Fruit fly (Drosophila melanogaster): ENCODE results near the gene Tti1.

The Tti1 gene

DNA sequence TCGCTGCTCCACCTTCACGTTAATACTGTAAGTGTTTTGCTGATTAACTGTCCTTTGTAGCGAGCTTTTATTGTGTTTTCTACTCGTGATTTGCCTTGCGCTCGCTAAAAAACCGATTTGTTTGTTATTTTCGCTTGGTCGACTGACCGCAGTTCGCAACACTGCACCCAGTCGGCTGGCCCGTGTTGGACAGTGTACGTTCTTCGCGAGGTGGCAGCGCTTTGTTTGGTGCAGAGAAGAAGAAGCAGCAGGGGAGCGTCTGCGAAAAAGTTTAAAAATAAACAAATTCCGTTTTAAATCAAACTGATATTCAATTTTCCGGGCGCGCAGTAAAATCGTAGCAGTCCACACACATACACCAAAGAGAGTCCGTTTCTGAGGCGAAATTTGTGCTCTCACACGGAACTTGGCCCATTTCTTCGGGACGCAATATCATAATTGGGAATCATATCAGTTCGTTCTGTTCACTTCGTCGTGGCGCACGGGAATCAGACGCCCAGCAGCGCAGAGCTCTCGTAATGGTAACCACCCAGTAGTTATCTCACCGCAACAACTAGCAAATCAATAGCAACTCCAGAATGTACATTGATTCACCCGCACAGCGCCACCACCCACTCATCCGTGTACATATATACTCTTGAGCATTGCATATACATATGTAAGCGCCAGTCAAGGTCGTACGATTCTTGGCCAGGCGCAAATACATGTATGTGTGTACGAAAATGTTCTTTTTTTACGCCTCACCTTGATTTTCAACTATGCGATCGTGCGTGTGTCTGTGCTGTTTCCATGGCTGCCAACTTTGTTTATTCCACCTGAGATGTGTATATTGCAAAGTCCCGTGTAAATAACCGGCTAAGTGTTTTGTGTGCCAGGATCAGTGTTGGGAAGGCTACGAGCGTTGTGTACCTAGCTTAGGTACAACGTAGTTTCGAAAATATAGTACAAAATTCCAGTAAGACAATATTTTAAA, 13.4 kb upstream of the Tti1 start, which contains the start of gene Naa80 (continued):
- no peak for TF ChIP-seq Blimp-1 (GFP tag; optimal IDR thresholded peaks at IDR 0.05)
- peak; percentile 83 for TF ChIP-seq CG1621 (tag; optimal IDR thresholded peaks at IDR 0.05)
- peak; percentile 63 for TF ChIP-seq lz (GFP tag; optimal IDR thresholded peaks at IDR 0.05)
- TF ChIP-seq topi (GFP tag; optimal IDR thresholded peaks at IDR 0.05), result peak; percentile 82
- TF ChIP-seq fd59A (GFP tag; optimal IDR thresholded peaks at IDR 0.05), result peak; percentile 20
- TF ChIP-seq CG6163 (GFP tag; IDR thresholded peaks at IDR 0.05), result peak; percentile 59; the same call in 2 of the 3 replicates
- TF ChIP-seq CG8632 (GFP tag; optimal IDR thresholded peaks at IDR 0.05), result peak; percentile 46
- peak; percentile 40 for TF ChIP-seq CG34406 (GFP tag; optimal IDR thresholded peaks at IDR 0.05)
- TF ChIP-seq CG16779 (tag; optimal IDR thresholded peaks at IDR 0.05), result no peak
- peak; percentile 59 for TF ChIP-seq CG6792 (GFP tag; optimal IDR thresholded peaks at IDR 0.05)
- peak; percentile 83 for TF ChIP-seq Sox14 (GFP tag; optimal IDR thresholded peaks at IDR 0.05)
- peak in 1 of 2 experiments; percentile 56 for TF ChIP-seq salr (GFP tag; optimal IDR thresholded peaks at IDR 0.05)
- peak; percentile 64 for TF ChIP-seq Eip75B (GFP tag; optimal IDR thresholded peaks at IDR 0.05)
- TF ChIP-seq CG6808 (GFP tag; optimal IDR thresholded peaks at IDR 0.05), result peak; percentile 57
- TF ChIP-seq CG8319 (GFP tag; optimal IDR thresholded peaks at IDR 0.05), result peak; percentile 8
- TF ChIP-seq eg (GFP tag; IDR thresholded peaks at IDR 0.05), result 0 out of 3 replicates have a peak, but pooled peaks have one; percentile 30
- peak; percentile 60 for TF ChIP-seq vri (GFP tag; optimal IDR thresholded peaks at IDR 0.05)
- peak; percentile 75 for TF ChIP-seq CG10631 (GFP tag; optimal IDR thresholded peaks at IDR 0.05)
- TF ChIP-seq Hr38 (GFP tag; optimal IDR thresholded peaks at IDR 0.05), result no peak
- peak; percentile 44 for TF ChIP-seq acj6 (GFP tag; optimal IDR thresholded peaks at IDR 0.05)
- no peak for TF ChIP-seq dac (GFP tag; optimal IDR thresholded peaks at IDR 0.05)
- TF ChIP-seq CG3032 (tag; optimal IDR thresholded peaks at IDR 0.05), result peak; percentile 38
- peak; percentile 89 for TF ChIP-seq Eip78C (GFP tag)
- peak; percentile 54 for TF ChIP-seq CG10669 (GFP tag; optimal IDR thresholded peaks at IDR 0.05)
- peak; percentile 40; the same call in 1 of the 2 replicates for TF ChIP-seq CG15336 (GFP tag; IDR thresholded peaks at IDR 0.05)
- TF ChIP-seq Eip93F (GFP tag; optimal IDR thresholded peaks at IDR 0.05), result no peak
- TF ChIP-seq fkh (GFP tag; optimal IDR thresholded peaks at IDR 0.05), result peak; percentile 80
- peak; percentile 28 for TF ChIP-seq spab (GFP tag; optimal IDR thresholded peaks at IDR 0.05)
- TF ChIP-seq Ets21C (GFP tag; optimal IDR thresholded peaks at IDR 0.05), result no peak
- TF ChIP-seq net (GFP tag; optimal IDR thresholded peaks at IDR 0.05), result peak; percentile 59
- peak; percentile 71 for TF ChIP-seq CG3919 (GFP tag; optimal IDR thresholded peaks at IDR 0.05)

DNA sequence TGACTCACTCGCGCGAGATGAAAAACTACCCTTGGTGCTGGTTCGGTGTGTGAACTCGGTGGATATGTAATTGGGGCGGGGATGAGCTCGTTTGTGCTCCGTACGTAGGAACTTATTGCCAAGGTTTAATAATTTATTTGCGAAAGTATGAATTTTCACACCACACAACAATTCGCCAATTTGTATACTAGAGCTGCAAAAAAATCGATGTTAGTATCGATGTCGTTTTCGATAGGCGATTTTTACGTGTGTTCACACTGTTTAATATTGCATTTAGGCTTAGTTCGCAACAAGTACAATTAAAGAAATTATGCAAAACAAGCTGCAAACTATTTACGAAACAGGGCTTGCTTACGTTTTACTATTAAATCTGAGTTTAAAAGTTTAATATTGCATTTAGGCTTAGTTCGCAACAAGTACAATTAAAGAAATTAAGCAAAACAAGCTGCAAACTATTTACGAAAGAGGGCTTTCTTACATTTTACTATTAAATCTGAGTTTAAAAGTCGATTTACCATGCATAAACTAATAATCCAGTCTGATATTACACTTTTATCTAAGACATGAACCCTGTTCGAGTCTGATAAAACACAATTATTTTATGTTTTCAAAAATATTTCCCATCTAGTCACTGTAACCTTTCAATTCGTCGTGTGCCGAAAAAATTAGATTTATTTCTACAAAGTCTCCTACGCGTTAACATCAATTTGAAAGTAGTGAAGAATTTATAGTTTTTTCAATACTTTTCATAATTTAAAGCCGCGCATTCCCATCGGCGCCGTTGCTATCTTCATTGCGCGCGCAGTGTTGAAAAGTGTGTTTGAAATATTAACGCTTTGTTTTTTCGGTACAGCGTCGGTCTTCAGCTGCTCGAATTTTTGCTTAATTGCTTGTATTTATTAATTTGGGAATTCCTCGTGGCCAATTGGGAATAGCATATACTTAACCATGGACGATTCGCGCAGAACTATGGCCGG, 8.8 kb upstream of the Tti1 start, which contains the start of the genes Snap24 and CG8478:
Snap24 (minus strand) TSS at position 196 of the 977 bp plus-strand sequence.
CG8478 (plus strand) TSS at position 696 of the 977 bp plus-strand sequence.
- TF ChIP-seq CG3032 (tag; optimal IDR thresholded peaks at IDR 0.05) (peak; percentile 13), eg (GFP tag; IDR thresholded peaks at IDR 0.05) (no peak), Hr38 (GFP tag; optimal IDR thresholded peaks at IDR 0.05) (no peak), Smox (GFP tag; optimal IDR thresholded peaks at IDR 0.05) (no peak), Ets96B (tag; optimal IDR thresholded peaks at IDR 0.05) (no peak), topi (GFP tag; optimal IDR thresholded peaks at IDR 0.05) (peak; percentile 44), vri (GFP tag; optimal IDR thresholded peaks at IDR 0.05) (no peak), CG10631 (GFP tag; optimal IDR thresholded peaks at IDR 0.05) (no peak), Eip78C (GFP tag) (peak; percentile 61), CG10669 (GFP tag; optimal IDR thresholded peaks at IDR 0.05) (no peak), CG11902 (GFP tag; optimal IDR thresholded peaks at IDR 0.05) (no peak), CG32006 (GFP tag; optimal IDR thresholded peaks at IDR 0.05) (no peak)

Data from whole organism, prepupa.